Worm (Caenorhabditis elegans): ENCODE measurements around the gene F09G8.10.

The F09G8.10 gene

DNA sequence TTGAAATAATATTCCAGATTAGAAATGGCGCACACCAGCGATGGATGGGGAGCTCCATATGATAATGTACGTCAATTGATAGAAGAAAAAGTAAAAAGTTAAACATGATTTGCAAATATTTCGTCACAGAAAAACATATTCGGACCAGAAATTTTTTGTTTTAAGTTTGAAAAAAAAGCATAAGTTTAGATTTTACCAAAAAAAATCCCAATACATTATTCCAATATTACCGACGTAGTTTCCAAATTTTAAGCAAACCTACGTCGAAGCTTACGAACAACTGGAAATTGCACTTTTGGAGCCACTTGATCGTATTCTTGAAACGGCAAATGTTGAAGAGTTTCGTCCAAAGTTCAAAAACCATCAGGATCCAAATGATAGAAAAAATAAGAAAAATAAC lies 39.3 kb downstream of the F09G8.10 start, which contains the start of gene henn-1:
TSS of gene henn-1 (plus strand) at position 18 of the 400 bp plus-strand sequence.
- no peak for TF ChIP-seq ceh-16 (tag; optimal IDR thresholded peaks at IDR 0.05)
- no peak for TF ChIP-seq lsy-2 (tag; optimal IDR thresholded peaks at IDR 0.05)
- TF ChIP-seq nhr-237 (tag; optimal IDR thresholded peaks at IDR 0.05), result no peak
- TF ChIP-seq unc-62 (GFP tag; optimal IDR thresholded peaks at IDR 0.05), result no peak

DNA sequence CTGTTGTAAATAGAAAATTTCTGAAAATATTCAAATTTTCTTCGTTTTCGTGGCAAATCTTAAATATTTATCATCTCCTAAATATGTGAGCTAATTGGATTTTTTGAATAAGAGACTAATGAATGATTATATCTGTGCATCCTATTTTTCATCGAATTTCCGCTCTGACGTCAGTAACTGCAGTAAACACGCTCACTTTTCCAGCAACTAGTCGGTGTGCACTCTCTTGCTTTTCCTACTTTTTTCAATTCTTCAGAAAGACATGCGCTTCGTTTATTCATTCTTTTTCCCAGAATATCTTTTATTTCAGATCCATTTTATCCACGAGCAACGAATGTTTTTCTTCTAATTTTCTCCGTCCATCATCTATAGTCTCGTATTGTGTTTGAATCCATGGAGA lies 42.5 kb downstream of the F09G8.10 start:
- TF ChIP-seq C34F6.9 (tag; optimal IDR thresholded peaks at IDR 0.05) (peak; percentile 48), unc-39 (tag; optimal IDR thresholded peaks at IDR 0.05) (no peak), dmd-4 (tag; optimal IDR thresholded peaks at IDR 0.05) (no peak), lsy-2 (tag; optimal IDR thresholded peaks at IDR 0.05) (peak in 1 of 2 experiments; percentile 57), skn-1 (tag; optimal IDR thresholded peaks at IDR 0.05) (no peak), crh-2 (tag; optimal IDR thresholded peaks at IDR 0.05) (peak; percentile 42), nhr-129 (tag; optimal IDR thresholded peaks at IDR 0.05) (peak; percentile 2), sma-9 (GFP tag; optimal IDR thresholded peaks at IDR 0.05) (peak; percentile 8), sma-9 (tag; optimal IDR thresholded peaks at IDR 0.05) (no peak), nhr-6 (tag; optimal IDR thresholded peaks at IDR 0.05) (peak; percentile 41)

DNA sequence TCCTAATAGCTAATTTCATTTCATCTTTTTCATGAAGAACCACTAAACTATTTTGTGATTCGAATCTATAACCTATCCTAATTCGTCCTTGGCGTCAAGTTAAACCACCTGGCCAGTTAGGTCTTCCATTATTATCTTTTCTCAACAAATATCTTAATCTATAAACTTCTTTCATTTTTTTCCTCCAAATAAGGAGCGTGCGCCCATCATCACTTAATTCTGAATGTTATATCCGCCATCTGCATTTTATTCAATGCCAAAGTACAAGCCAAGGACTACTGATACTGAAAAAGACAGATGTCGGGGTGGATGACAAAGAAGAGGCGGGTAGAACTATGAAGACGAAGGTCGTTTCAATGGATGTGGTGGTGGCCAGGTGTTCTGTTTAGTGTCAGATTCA lies 43.1 kb downstream of the F09G8.10 start:
- TF ChIP-seq alr-1 (tag; optimal IDR thresholded peaks at IDR 0.05), result no peak
- peak; percentile 44 for TF ChIP-seq nhr-25 (tag; optimal IDR thresholded peaks at IDR 0.05)

DNA sequence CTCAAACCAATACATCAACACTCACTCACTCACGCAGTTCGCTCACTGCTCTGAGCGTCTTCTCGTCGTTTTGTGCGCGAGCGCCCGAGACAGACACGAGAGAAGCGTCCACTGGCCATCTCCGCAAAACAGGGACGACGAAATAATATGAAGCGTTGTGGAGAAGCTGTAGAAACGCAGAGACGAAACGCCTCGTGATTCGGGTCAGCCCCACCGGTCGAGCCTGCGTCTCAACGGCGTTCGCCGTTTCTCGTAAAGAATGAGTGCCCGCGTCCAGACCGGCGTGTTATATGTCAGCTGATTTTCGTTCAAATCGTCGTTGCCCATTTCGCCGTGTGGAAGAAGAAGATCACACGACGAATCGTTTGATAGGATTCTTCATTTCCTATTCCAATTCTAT lies 44.5 kb downstream of the F09G8.10 start, which contains the start of gene fbxl-1:
TSS of gene fbxl-1 (plus strand) at position 320 of the 400 bp plus-strand sequence.
- TF ChIP-seq nhr-23 (tag; optimal IDR thresholded peaks at IDR 0.05), result no peak
- peak; percentile 66 for TF ChIP-seq nhr-21 (tag; optimal IDR thresholded peaks at IDR 0.05)
- TF ChIP-seq fos-1 (tag; optimal IDR thresholded peaks at IDR 0.05), result peak; percentile 70
- TF ChIP-seq unc-39 (tag; optimal IDR thresholded peaks at IDR 0.05), result no peak
- peak; percentile 75 for TF ChIP-seq crh-2 (tag; optimal IDR thresholded peaks at IDR 0.05)
- peak; percentile 91 for TF ChIP-seq nhr-129 (tag; optimal IDR thresholded peaks at IDR 0.05)
- TF ChIP-seq ztf-4 (tag; optimal IDR thresholded peaks at IDR 0.05), result peak; percentile 38
- TF ChIP-seq nhr-237 (tag; optimal IDR thresholded peaks at IDR 0.05), result no peak
- TF ChIP-seq alr-1 (tag; optimal IDR thresholded peaks at IDR 0.05), result no peak
- TF ChIP-seq ztf-1 (GFP tag; conservative IDR thresholded peaks at IDR 0.05), result no peak
- TF ChIP-seq sem-4 (tag; optimal IDR thresholded peaks at IDR 0.05), result peak; percentile 88
- TF ChIP-seq R02D3.7 (tag; optimal IDR thresholded peaks at IDR 0.05), result no peak
- peak; percentile 44 for TF ChIP-seq gmeb-1 (tag; optimal IDR thresholded peaks at IDR 0.05)
- peak; percentile 53 for TF ChIP-seq sma-3 (GFP tag; optimal IDR thresholded peaks at IDR 0.05)
- TF ChIP-seq ceh-16 (tag; optimal IDR thresholded peaks at IDR 0.05), result no peak
- TF ChIP-seq nhr-10 (tag; optimal IDR thresholded peaks at IDR 0.05), result no peak
- TF ChIP-seq unc-55 (GFP tag; optimal IDR thresholded peaks at IDR 0.05), result peak; percentile 76
- no peak for TF ChIP-seq lin-39 (tag; optimal IDR thresholded peaks at IDR 0.05)
- TF ChIP-seq ama-1 (optimal IDR thresholded peaks at IDR 0.05), result no peak
- TF ChIP-seq nhr-77 (tag; optimal IDR thresholded peaks at IDR 0.05), result no peak
- TF ChIP-seq F13H6.1 (tag; optimal IDR thresholded peaks at IDR 0.05), result peak; percentile 87
- TF ChIP-seq C34F6.9 (tag; optimal IDR thresholded peaks at IDR 0.05), result peak; percentile 96
- peak; percentile 57 for TF ChIP-seq mab-5 (tag; optimal IDR thresholded peaks at IDR 0.05)
- peak; percentile 78 to 92 for TF ChIP-seq mdl-1 (tag; optimal IDR thresholded peaks at IDR 0.05)
- TF ChIP-seq lin-11 (tag; optimal IDR thresholded peaks at IDR 0.05), result peak; percentile 92
- TF ChIP-seq nhr-25 (tag; optimal IDR thresholded peaks at IDR 0.05), result peak; percentile 54
- no peak for TF ChIP-seq mbf-1 (tag; optimal IDR thresholded peaks at IDR 0.05)
- peak; percentile 64 for TF ChIP-seq snpc-4 (tag; optimal IDR thresholded peaks at IDR 0.05)
- peak; percentile 18 for TF ChIP-seq nhr-6 (tag; optimal IDR thresholded peaks at IDR 0.05)
- no peak for TF ChIP-seq skn-1 (tag; optimal IDR thresholded peaks at IDR 0.05)
- TF ChIP-seq lsy-2 (tag; optimal IDR thresholded peaks at IDR 0.05), result peak in 1 of 2 experiments; percentile 88
- TF ChIP-seq elt-3 (tag; optimal IDR thresholded peaks at IDR 0.05), result no peak
- TF ChIP-seq zag-1 (tag; optimal IDR thresholded peaks at IDR 0.05), result peak; percentile 66
- no peak for TF ChIP-seq blmp-1 (tag; optimal IDR thresholded peaks at IDR 0.05; ENCODE audit: insufficient read depth)
- no peak for TF ChIP-seq elt-1 (tag; optimal IDR thresholded peaks at IDR 0.05)
- TF ChIP-seq Y55F3AM.14 (GFP tag; optimal IDR thresholded peaks at IDR 0.05), result peak; percentile 71
- TF ChIP-seq lin-13 (GFP tag; optimal IDR thresholded peaks at IDR 0.05), result peak; percentile 51
- TF ChIP-seq peb-1 (tag; optimal IDR thresholded peaks at IDR 0.05), result no peak
- TF ChIP-seq sma-9 (GFP tag; optimal IDR thresholded peaks at IDR 0.05), result peak; percentile 86
- TF ChIP-seq sma-9 (tag; optimal IDR thresholded peaks at IDR 0.05), result no peak
- peak; percentile 30 for TF ChIP-seq egl-27 (tag; optimal IDR thresholded peaks at IDR 0.05)
